Fruit fly (Drosophila melanogaster): ENCODE measurements around the gene Nepl11.

The Nepl11 gene

dm6 chr3R:4333964-4334363, 39.3 kb upstream of the Nepl11 start, which contains the start of gene CG9776 (continued):
- peak; percentile 58; the same call in 2 of the 3 replicates for TF ChIP-seq Optix (GFP tag; IDR thresholded peaks at IDR 0.05)
- TF ChIP-seq knrl (GFP tag; IDR thresholded peaks at IDR 0.05; ENCODE audit: partially characterized antibody) = peak; percentile 98
- peak; percentile 77; the same call in 2 of the 3 replicates for TF ChIP-seq CG11456 (GFP tag; IDR thresholded peaks at IDR 0.05)
- peak; percentile 11 for TF ChIP-seq disco-r (GFP tag; optimal IDR thresholded peaks at IDR 0.05)
- no peak for TF ChIP-seq CG18262 (tag; optimal IDR thresholded peaks at IDR 0.05)
- peak; percentile 53; the same call in 1 of the 2 replicates for TF ChIP-seq rib (GFP tag; IDR thresholded peaks at IDR 0.05)
- TF ChIP-seq Ssrp (tag; optimal IDR thresholded peaks at IDR 0.05) = peak; percentile 64
- peak; percentile 83 for TF ChIP-seq CG17186 (GFP tag; optimal IDR thresholded peaks at IDR 0.05)
- TF ChIP-seq ems (GFP tag; optimal IDR thresholded peaks at IDR 0.05) = peak; percentile 70
- peak; percentile 41 for TF ChIP-seq fd3F (GFP tag; optimal IDR thresholded peaks at IDR 0.05)
- TF ChIP-seq al (GFP tag; IDR thresholded peaks at IDR 0.05) = no peak; the same call in 1 of the 2 replicates
- peak; percentile 90 for TF ChIP-seq Doc3 (GFP tag; IDR thresholded peaks at IDR 0.05; ENCODE audit: partially characterized antibody)
- peak; percentile 61; the same call in 2 of the 3 replicates for TF ChIP-seq CG34422 (GFP tag; IDR thresholded peaks at IDR 0.05)
- peak; percentile 38 for TF ChIP-seq cato (GFP tag; optimal IDR thresholded peaks at IDR 0.05; ENCODE audit: borderline replicate concordance)
- no peak for TF ChIP-seq CG2875 (GFP tag; optimal IDR thresholded peaks at IDR 0.05)
- TF ChIP-seq NC2α (GFP tag; optimal IDR thresholded peaks at IDR 0.05) = no peak
- no peak for TF ChIP-seq gsb (GFP tag; IDR thresholded peaks at IDR 0.05)
- TF ChIP-seq CHES-1-like (GFP tag; optimal IDR thresholded peaks at IDR 0.05) = peak; percentile 73
- TF ChIP-seq C15 (GFP tag; IDR thresholded peaks at IDR 0.05) = no peak
- TF ChIP-seq Xbp1 (GFP tag; optimal IDR thresholded peaks at IDR 0.05) = peak; percentile 78
- TF ChIP-seq CG9215 (GFP tag; IDR thresholded peaks at IDR 0.05) = no peak
- TF ChIP-seq peb (GFP tag; IDR thresholded peaks at IDR 0.05) = no peak
- no peak for TF ChIP-seq HLHmδ (GFP tag; optimal IDR thresholded peaks at IDR 0.05)
- peak; percentile 59; the same call in 1 of the 3 replicates for TF ChIP-seq Mrtf (GFP tag; IDR thresholded peaks at IDR 0.05)
- TF ChIP-seq abd-A (tag; optimal IDR thresholded peaks at IDR 0.05) = no peak
- no peak for TF ChIP-seq sug (tag; optimal IDR thresholded peaks at IDR 0.05)
- TF ChIP-seq bowl (GFP tag; IDR thresholded peaks at IDR 0.05) = no peak
- TF ChIP-seq pzg (GFP tag; optimal IDR thresholded peaks at IDR 0.05) = peak; percentile 94
- peak; percentile 78 for TF ChIP-seq CG14710 (tag; optimal IDR thresholded peaks at IDR 0.05)
- no peak for TF ChIP-seq Sox102F (GFP tag; optimal IDR thresholded peaks at IDR 0.05)
- TF ChIP-seq CG2120 (GFP tag; optimal IDR thresholded peaks at IDR 0.05) = peak; percentile 78
- peak; percentile 63 for TF ChIP-seq Antp (GFP tag; optimal IDR thresholded peaks at IDR 0.05)
- TF ChIP-seq CG4730 (GFP tag; IDR thresholded peaks at IDR 0.05) = no peak
- TF ChIP-seq CG12071 (GFP tag; optimal IDR thresholded peaks at IDR 0.05) = no peak
- TF ChIP-seq CG16815 (GFP tag; optimal IDR thresholded peaks at IDR 0.05) = no peak
- TF ChIP-seq CG2889 (GFP tag; IDR thresholded peaks at IDR 0.05) = no peak
- TF ChIP-seq CG5245 (GFP tag; optimal IDR thresholded peaks at IDR 0.05) = no peak
- no peak for TF ChIP-seq dmrt99B (tag; optimal IDR thresholded peaks at IDR 0.05)
- TF ChIP-seq aop (GFP tag; IDR thresholded peaks at IDR 0.05) = 0 out of 2 replicates have a peak, but pooled peaks have one; percentile 14
- no peak for TF ChIP-seq CG10321 (GFP tag; IDR thresholded peaks at IDR 0.05)
- TF ChIP-seq CG17385 (GFP tag; optimal IDR thresholded peaks at IDR 0.05) = no peak
- peak; percentile 98 for TF ChIP-seq Opbp (GFP tag; IDR thresholded peaks at IDR 0.05; ENCODE audit: partially characterized antibody)
- TF ChIP-seq unc-4 (GFP tag; IDR thresholded peaks at IDR 0.05; ENCODE audit: partially characterized antibody) = peak; percentile 96
- peak; percentile 71 for TF ChIP-seq trem (tag; optimal IDR thresholded peaks at IDR 0.05)
- peak; percentile 43 for TF ChIP-seq HLH3B (GFP tag; IDR thresholded peaks at IDR 0.05)
- TF ChIP-seq CG31224 (GFP tag; IDR thresholded peaks at IDR 0.05) = peak; percentile 44
- peak; percentile 53 for TF ChIP-seq kay (GFP tag; optimal IDR thresholded peaks at IDR 0.05)
- TF ChIP-seq amos (GFP tag; IDR thresholded peaks at IDR 0.05; ENCODE audit: partially characterized antibody) = peak; percentile 99
- no peak for TF ChIP-seq Meics (GFP tag; optimal IDR thresholded peaks at IDR 0.05)
- no peak for TF ChIP-seq Vsx1 (GFP tag; optimal IDR thresholded peaks at IDR 0.05)
- TF ChIP-seq CG4404 (GFP tag; IDR thresholded peaks at IDR 0.05) = no peak

Measured in whole organism, embryonic.